Fruit fly (Drosophila melanogaster): ENCODE results near the gene Daxx.

DNA sequence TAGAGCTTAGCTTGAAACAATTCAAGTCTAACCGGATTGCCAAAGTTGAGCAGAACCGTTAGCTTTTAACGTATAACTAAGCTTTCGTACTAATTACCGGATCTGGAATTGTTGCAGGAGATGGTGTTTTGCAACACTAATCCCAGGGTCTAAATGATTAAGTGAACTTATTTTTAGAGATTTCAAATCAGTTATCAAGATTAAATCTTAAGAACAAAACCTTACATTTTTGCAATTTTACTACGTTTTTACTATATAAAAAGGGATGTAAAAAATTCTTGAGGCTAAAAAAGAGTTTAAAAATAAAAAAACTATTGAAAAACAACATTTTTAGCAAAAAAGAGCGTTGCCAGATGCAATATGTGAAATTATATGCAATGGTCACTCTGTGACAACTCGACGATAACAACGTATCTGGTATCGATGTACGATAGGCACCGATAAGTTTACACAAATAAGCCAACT, 8.0 kb downstream of the Daxx start, which contains the start of the genes KFase and epsilonCOP:
- TF ChIP-seq h (optimal IDR thresholded peaks at IDR 0.05) (no peak), psq (optimal IDR thresholded peaks at IDR 0.05) (no peak), Sin3A (optimal IDR thresholded peaks at IDR 0.05) (no peak), Myc (optimal IDR thresholded peaks at IDR 0.05) (no peak)

All from Kc167 (cell line).